Worm (Caenorhabditis elegans) whole organism, L4 larva: ENCODE results near the gene ins-9.

Experiments used
- aly-2 ChIP-seq: sonication (generic microtip); optimal IDR thresholded peaks from 2 replicates; lab custom pipeline; 2018; ENCODE audit warnings: missing biosample characterization, missing genetic modification characterization
- ama-1 ChIP-seq: fragments of 150-350 bp; optimal IDR thresholded peaks from 2 replicates; lab custom pipeline; 2014; ENCODE audit warnings: inconsistent platforms, mixed read lengths
- hlh-30 ChIP-seq: sonication (generic microtip); optimal IDR thresholded peaks from 2 replicates; lab custom pipeline; 2017; ENCODE audit warnings: antibody characterized with exemption, mild to moderate bottlenecking, missing genetic modification characterization, missing compliant biosample characterization; ENCODE audit not compliant: insufficient read depth
- mep-1 ChIP-seq: fragments of 150-350 bp; sonication (generic microtip); optimal IDR thresholded peaks from 3 replicates; lab custom pipeline; 2014; ENCODE audit warnings: missing biosample characterization, missing genetic modification characterization
- nhr-11 ChIP-seq: fragments of 150-350 bp; optimal IDR thresholded peaks from 2 replicates; lab custom pipeline; 2014; ENCODE audit warnings: missing biosample characterization, missing genetic modification characterization
- nhr-237 ChIP-seq: sonication (generic microtip); optimal IDR thresholded peaks from 2 replicates; lab custom pipeline; 2017; ENCODE audit warnings: missing biosample characterization, missing genetic modification characterization
- nhr-25 ChIP-seq: sonication (generic microtip); optimal IDR thresholded peaks from 2 replicates; lab custom pipeline; 2017; ENCODE audit warnings: missing genetic modification characterization, mild to moderate bottlenecking, missing compliant biosample characterization, antibody characterized with exemption, moderate library complexity, borderline replicate concordance; ENCODE audit not compliant: insufficient read depth
- snpc-4 ChIP-seq: fragments of 150-350 bp; optimal IDR thresholded peaks from 2 replicates; lab custom pipeline; 2014; ENCODE audit warnings: missing biosample characterization, missing genetic modification characterization
- unc-39 ChIP-seq: sonication (generic microtip); optimal IDR thresholded peaks from 2 replicates; lab custom pipeline; 2017; ENCODE audit warnings: missing biosample characterization, missing genetic modification characterization
- unc-62 ChIP-seq, 3 experiments: fragments of 150-350 bp in 1 of 3; sonication (generic microtip); optimal IDR thresholded peaks in 2 of 3; peaks in 1 of 3; 1 replicate in 1 of 3; 2 replicates in 2 of 3; lab custom pipeline; 2014 to 2017; ENCODE audit warnings: missing biosample characterization in 3 of 3, missing genetic modification characterization in 3 of 3, missing genetic modification reagents in 3 of 3, missing genotype in 1 of 3
- ztf-7 ChIP-seq: fragments of 150-350 bp; optimal IDR thresholded peaks from 2 replicates; lab custom pipeline; 2014; ENCODE audit warnings: missing biosample characterization, missing genetic modification characterization

DNA sequence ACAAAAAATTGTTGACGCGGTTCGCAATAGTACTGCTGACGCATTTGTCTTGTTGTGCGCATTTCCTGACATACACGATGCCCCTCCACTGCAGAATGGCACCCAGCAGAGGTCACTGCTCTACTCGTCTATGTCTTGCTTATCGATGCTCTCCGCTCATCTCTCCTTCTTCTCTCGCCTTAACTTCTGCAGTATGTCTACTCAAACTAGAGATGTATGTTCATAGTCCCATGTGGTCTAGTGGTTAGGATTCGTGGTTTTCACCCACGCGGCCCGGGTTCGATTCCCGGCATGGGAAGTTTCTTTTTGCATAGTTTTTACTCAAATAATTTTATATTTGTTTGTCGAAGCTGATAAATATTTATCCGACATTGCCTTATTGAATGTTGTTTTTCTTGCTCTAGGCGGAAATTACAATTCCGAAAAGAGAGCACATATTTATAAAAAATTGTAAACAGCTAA is 30.5 kb downstream of the ins-9 start, which contains the start of gene C28G1.2:
- TF ChIP-seq nhr-237 (tag; lab: Kevin White, UChicago) = no peak
- TF ChIP-seq unc-62 (GFP tag; optimal IDR thresholded peaks at IDR 0.05 in 1 of 2; lab: Kevin White, UChicago) = peak in 1 of 2 experiments; percentile 98
- TF ChIP-seq unc-62 (tag; optimal IDR thresholded peaks at IDR 0.05; lab: Kevin White, UChicago) = no peak
- peak; percentile 79 for TF ChIP-seq nhr-25 (tag; lab: Kevin White, UChicago)
- TF ChIP-seq nhr-11 (tag; lab: Kevin White, UChicago) = peak; percentile 79
- TF ChIP-seq aly-2 (tag; lab: Kevin White, UChicago) = no peak
- no peak for TF ChIP-seq ama-1 (lab: Kevin White, UChicago)
- TF ChIP-seq hlh-30 (tag; lab: Kevin White, UChicago) = peak; percentile 82
- TF ChIP-seq ztf-7 = peak; percentile 90
- TF ChIP-seq mep-1 (tag; lab: Kevin White, UChicago) = peak; percentile 97
- peak; percentile 18 for TF ChIP-seq snpc-4 (tag; lab: Kevin White, UChicago)
- no peak for TF ChIP-seq unc-39 (tag; lab: Kevin White, UChicago)
